Worm (Caenorhabditis elegans) whole organism, early embryonic: Measurements from ENCODE around the gene nhr-53.

Experiments used
- B0310.2 ChIP-seq: sonication (generic microtip); optimal IDR thresholded peaks from 2 replicates; lab custom pipeline; 2016; ENCODE audit warnings: mild to moderate bottlenecking, missing genetic modification characterization, missing compliant biosample characterization
- F13C5.2 ChIP-seq: sonication (generic microtip); optimal IDR thresholded peaks from 2 replicates; lab custom pipeline; 2017; ENCODE audit warnings: mild to moderate bottlenecking, missing genetic modification characterization, inconsistent platforms, missing compliant biosample characterization
- ama-1 ChIP-seq: fragments of 150-350 bp; optimal IDR thresholded peaks from 2 replicates; lab custom pipeline; 2014
- ceh-13 ChIP-seq: fragments of 200-800 bp; sonication (Bioruptor generic); optimal IDR thresholded peaks from 2 replicates; lab custom pipeline; 2018; ENCODE audit warnings: mild to moderate bottlenecking, missing genetic modification characterization, missing compliant biosample characterization
- ceh-36 ChIP-seq: sonication (generic microtip); optimal IDR thresholded peaks from 2 replicates; lab custom pipeline; 2016; ENCODE audit warnings: missing genetic modification characterization, inconsistent platforms, missing compliant biosample characterization
- ets-7 ChIP-seq: sonication (generic microtip); optimal IDR thresholded peaks from 2 replicates; lab custom pipeline; 2016; ENCODE audit warnings: missing genotype, missing genetic modification characterization, missing compliant biosample characterization
- flt-1 ChIP-seq: fragments of 200-800 bp; sonication (Bioruptor generic); IDR thresholded peaks from 2 replicates; pipeline ENCODE4 v1.3.6; 2022; ENCODE audit warnings: missing genetic modification characterization, missing compliant biosample characterization
- hmbx-1 ChIP-seq: sonication (generic microtip); optimal IDR thresholded peaks from 2 replicates; lab custom pipeline; 2016; ENCODE audit warnings: mild to moderate bottlenecking, missing genetic modification characterization, missing compliant biosample characterization
- scrt-1 ChIP-seq: fragments of 200-800 bp; sonication (Bioruptor generic); IDR thresholded peaks from 2 replicates; pipeline ENCODE4 v1.3.6; 2022; ENCODE audit warnings: missing genetic modification characterization, missing compliant biosample characterization
- sea-1 ChIP-seq: fragments of 200-800 bp; sonication (Bioruptor generic); conservative IDR thresholded peaks from 2 replicates; pipeline ENCODE4 v1.3.6; 2022; ENCODE audit warnings: missing genetic modification characterization, missing compliant biosample characterization
- tbx-11 ChIP-seq: fragments of 200-800 bp; sonication (Bioruptor generic); IDR thresholded peaks from 2 replicates; pipeline ENCODE4 v1.3.6; 2022; ENCODE audit warnings: missing genetic modification characterization, missing compliant biosample characterization
- tra-4 ChIP-seq: sonication (generic microtip); optimal IDR thresholded peaks from 2 replicates; lab custom pipeline; 2017; ENCODE audit warnings: missing genetic modification characterization, missing compliant biosample characterization

DNA sequence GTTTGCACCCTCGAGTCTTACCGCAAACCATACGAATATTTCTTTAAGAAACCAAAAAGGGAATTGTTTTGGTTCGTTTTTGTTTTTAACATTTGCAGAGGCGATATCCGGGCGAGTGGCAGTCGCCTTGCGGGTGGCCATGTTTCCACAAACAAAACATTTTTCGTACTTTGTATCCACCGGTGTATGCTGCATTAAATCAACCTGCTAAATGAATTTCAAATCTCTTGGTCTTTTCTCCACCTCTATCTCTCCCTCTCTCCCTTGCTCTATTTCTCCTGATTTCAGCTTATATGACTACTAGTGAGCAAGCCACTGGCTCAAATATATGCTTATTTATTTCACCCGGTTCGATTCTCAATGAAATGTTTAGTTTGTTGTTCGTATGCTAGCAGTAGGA lies 24.9 kb downstream of the nhr-53 start, which contains the start of gene nhr-52:
- TF ChIP-seq tbx-11 (GFP tag; lab: Robert Waterston, UW) (no peak), ceh-36 (tag; lab: Kevin White, UChicago) (no peak), ama-1 (no peak), hmbx-1 (tag; lab: Kevin White, UChicago) (no peak), flt-1 (GFP tag; lab: Robert Waterston, UW) (no peak), sea-1 (GFP tag; lab: Robert Waterston, UW) (no peak), tra-4 (tag; lab: Kevin White, UChicago) (no peak), ets-7 (no peak), F13C5.2 (tag; lab: Kevin White, UChicago) (no peak), scrt-1 (GFP tag; lab: Robert Waterston, UW) (no peak), ceh-13 (GFP tag; lab: Kevin White, UChicago) (no peak), B0310.2 (tag; lab: Kevin White, UChicago) (no peak)
